Fruit fly (Drosophila melanogaster) whole organism: Measurements from ENCODE around the gene FoxL1.

Experiments used
- CG8478 ChIP-seq: fragments of >200 bp; optimal IDR thresholded peaks from 2 replicates; lab custom pipeline; 2018; ENCODE audit warnings: inconsistent platforms
- EcR ChIP-seq, 2 experiments: fragments of >200 bp; optimal IDR thresholded peaks; 2 replicates each; lab custom pipeline; 2017; ENCODE audit warnings: missing biosample characterization in 2 of 2, missing genetic modification characterization in 2 of 2, missing genetic modification reagents in 2 of 2
- pan ChIP-seq: fragments of >200 bp; optimal IDR thresholded peaks from 2 replicates; lab custom pipeline; 2017
- psq ChIP-seq: fragments of >200 bp; optimal IDR thresholded peaks from 2 replicates; lab custom pipeline; 2017
- usp ChIP-seq: fragments of >200 bp; optimal IDR thresholded peaks from 2 replicates; lab custom pipeline; 2017; ENCODE audit warnings: missing biosample characterization, missing genetic modification characterization, mixed read lengths

DNA sequence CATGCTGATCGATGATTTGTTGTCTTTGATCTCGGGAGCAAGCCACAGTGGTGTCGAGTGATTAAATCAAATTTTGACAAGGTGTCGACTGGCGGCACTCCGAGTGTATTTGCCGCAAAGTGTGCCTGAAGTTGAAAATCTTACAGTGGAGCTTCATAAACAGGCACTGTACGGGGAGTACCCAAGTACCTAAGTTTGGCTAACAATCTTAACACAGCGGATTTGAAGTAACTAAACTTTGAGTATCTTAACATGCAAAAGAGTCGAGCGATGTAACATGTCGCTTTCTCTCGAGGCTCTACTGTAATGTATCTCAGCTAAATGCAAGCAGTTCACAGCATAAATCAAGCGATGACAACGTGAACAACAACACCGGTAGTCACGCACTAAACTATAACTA, 1.9 kb upstream of the FoxL1 start:
- TF ChIP-seq pan = no peak
- TF ChIP-seq EcR (GFP tag; optimal IDR thresholded peaks at IDR 0.05; lab: Kevin White, UChicago) = no peak
- TF ChIP-seq CG8478 (lab: Kevin White, UChicago) = no peak
- no peak for TF ChIP-seq psq (lab: Kevin White, UChicago)
- no peak for TF ChIP-seq usp
